Fruit fly (Drosophila melanogaster): Measurements from ENCODE around the gene Nmdmc.

The Nmdmc gene

dm6 chr3R:9057398-9058058 is 7.2 kb upstream of the Nmdmc start (continued):
- TF ChIP-seq ac (GFP tag; optimal IDR thresholded peaks at IDR 0.05) (peak; percentile 75), pan (optimal IDR thresholded peaks at IDR 0.05) (no peak), pan (GFP tag; optimal IDR thresholded peaks at IDR 0.05 in 1 of 2, IDR thresholded peaks at IDR 0.05 in 1 of 2) (no peak), lab (GFP tag; optimal IDR thresholded peaks at IDR 0.05) (peak; percentile 99), CG15514 (GFP tag; optimal IDR thresholded peaks at IDR 0.05) (peak; percentile 89), ab (GFP tag; optimal IDR thresholded peaks at IDR 0.05) (no peak), fd3F (GFP tag; optimal IDR thresholded peaks at IDR 0.05) (peak; percentile 97), cas (GFP tag; IDR thresholded peaks at IDR 0.05) (no peak), CG15269 (tag; optimal IDR thresholded peaks at IDR 0.05) (peak; percentile 98), ato (GFP tag; IDR thresholded peaks at IDR 0.05; ENCODE audit: partially characterized antibody) (no peak), CG33213 (GFP tag; optimal IDR thresholded peaks at IDR 0.05) (peak; percentile 19), CG16863 (GFP tag; optimal IDR thresholded peaks at IDR 0.05) (peak; percentile 44), knrl (GFP tag; IDR thresholded peaks at IDR 0.05; ENCODE audit: partially characterized antibody) (no peak), CG2116 (GFP tag; optimal IDR thresholded peaks at IDR 0.05) (peak; percentile 88), phol (tag; optimal IDR thresholded peaks at IDR 0.05) (peak; percentile 98), gsb (GFP tag; IDR thresholded peaks at IDR 0.05) (no peak), CG12104 (GFP tag; optimal IDR thresholded peaks at IDR 0.05) (peak; percentile 99), cwo (GFP tag; optimal IDR thresholded peaks at IDR 0.05) (peak; percentile 98), Abd-B (GFP tag; optimal IDR thresholded peaks at IDR 0.05) (peak; percentile 95), CG10267 (tag; optimal IDR thresholded peaks at IDR 0.05) (peak; percentile 98), CG6254 (GFP tag; optimal IDR thresholded peaks at IDR 0.05) (peak; percentile 94), CG15073 (GFP tag; optimal IDR thresholded peaks at IDR 0.05) (no peak), klu (GFP tag; IDR thresholded peaks at IDR 0.05) (no peak), Lim3 (GFP tag; IDR thresholded peaks at IDR 0.05) (no peak), Dek (tag; optimal IDR thresholded peaks at IDR 0.05) (peak; percentile 98), lilli (GFP tag; optimal IDR thresholded peaks at IDR 0.05) (peak; percentile 91), CG14050 (GFP tag; IDR thresholded peaks at IDR 0.05) (no peak), pnt (GFP tag; optimal IDR thresholded peaks at IDR 0.05) (no peak), trem (tag; optimal IDR thresholded peaks at IDR 0.05) (peak; percentile 96), fu2 (GFP tag; optimal IDR thresholded peaks at IDR 0.05) (peak; percentile 4), CG1233 (GFP tag; optimal IDR thresholded peaks at IDR 0.05) (peak; percentile 98), grau (tag; optimal IDR thresholded peaks at IDR 0.05) (peak; percentile 99), cato (GFP tag; optimal IDR thresholded peaks at IDR 0.05; ENCODE audit: borderline replicate concordance) (peak; percentile 86), dysf (GFP tag; IDR thresholded peaks at IDR 0.05) (no peak), Max (GFP tag; optimal IDR thresholded peaks at IDR 0.05) (peak; percentile 88), Oli (tag; optimal IDR thresholded peaks at IDR 0.05) (peak; percentile 97), cad (GFP tag; optimal IDR thresholded peaks at IDR 0.05) (no peak), toy (GFP tag; IDR thresholded peaks at IDR 0.05) (no peak), fd96Cb (tag; optimal IDR thresholded peaks at IDR 0.05) (peak; percentile 98), tgo (GFP tag; IDR thresholded peaks at IDR 0.05) (no peak), ham (GFP tag; IDR thresholded peaks at IDR 0.05) (no peak), bcd (GFP tag; optimal IDR thresholded peaks at IDR 0.05) (peak; percentile 97), Nf-YB (GFP tag; optimal IDR thresholded peaks at IDR 0.05) (peak; percentile 92), sug (tag; optimal IDR thresholded peaks at IDR 0.05) (peak; percentile 99), CG18599 (GFP tag; optimal IDR thresholded peaks at IDR 0.05) (peak; percentile 99), slbo (GFP tag; IDR thresholded peaks at IDR 0.05) (no peak), shn (GFP tag; optimal IDR thresholded peaks at IDR 0.05) (no peak), CG6654 (GFP tag; optimal IDR thresholded peaks at IDR 0.05) (peak; percentile 84), CoRest (tag; optimal IDR thresholded peaks at IDR 0.05) (peak; percentile 99), E2f1 (GFP tag; IDR thresholded peaks at IDR 0.05) (no peak)

Data from whole organism, embryonic.